Worm (Caenorhabditis elegans) whole organism, mixed stage, embryonic: ENCODE measurements around the gene bmk-1.
"Not testable (repeated sequence)": the region's sequence is repeated elsewhere in the genome, so short reads cannot be mapped to it uniquely, and the experiment has no call there.

Source experiments
- blmp-1 ChIP-seq: fragments of 150-350 bp; optimal IDR thresholded peaks from 2 replicates; lab custom pipeline; 2014; ENCODE audit warnings: missing biosample characterization, missing genetic modification characterization
- ces-1 ChIP-seq: fragments of 150-350 bp; optimal IDR thresholded peaks from 2 replicates; lab custom pipeline; 2014; ENCODE audit warnings: missing biosample characterization, missing genetic modification reagents, missing genetic modification characterization
- flh-1 ChIP-seq: fragments of 200-800 bp; sonication (Bioruptor generic); optimal IDR thresholded peaks from 2 replicates; lab custom pipeline; 2018; ENCODE audit warnings: mild to moderate bottlenecking, missing genetic modification characterization, moderate library complexity, missing compliant biosample characterization
- lin-13 ChIP-seq: fragments of 150-350 bp; optimal IDR thresholded peaks from 2 replicates; lab custom pipeline; 2014; ENCODE audit warnings: missing biosample characterization, missing genetic modification characterization
- lsy-2 ChIP-seq: fragments of 150-350 bp; optimal IDR thresholded peaks from 2 replicates; lab custom pipeline; 2014; ENCODE audit warnings: missing biosample characterization, missing genetic modification characterization
- mep-1 ChIP-seq: fragments of 150-350 bp; optimal IDR thresholded peaks from 2 replicates; lab custom pipeline; 2017; ENCODE audit warnings: missing biosample characterization, missing genetic modification reagents, missing genetic modification characterization, inconsistent platforms
- pha-4 ChIP-seq: fragments of 150-350 bp; optimal IDR thresholded peaks from 2 replicates; lab custom pipeline; 2018; ENCODE audit warnings: missing biosample characterization, missing genetic modification reagents, missing genetic modification characterization
- sem-2 ChIP-seq: fragments of 200-800 bp; sonication (Bioruptor generic); optimal IDR thresholded peaks from 2 replicates; lab custom pipeline; 2018; ENCODE audit warnings: mild to moderate bottlenecking, missing genetic modification characterization, missing compliant biosample characterization
- tbx-8 ChIP-seq: fragments of 200-800 bp; sonication (Bioruptor generic); optimal IDR thresholded peaks from 2 replicates; lab custom pipeline; 2018; ENCODE audit warnings: mild to moderate bottlenecking, missing genetic modification characterization, moderate library complexity, missing compliant biosample characterization
- unc-62 ChIP-seq: fragments of 150-350 bp; optimal IDR thresholded peaks from 2 replicates; lab custom pipeline; 2014; ENCODE audit warnings: missing biosample characterization, missing genetic modification reagents, missing genetic modification characterization
- zip-8 ChIP-seq: fragments of 150-350 bp; optimal IDR thresholded peaks from 2 replicates; lab custom pipeline; 2014; ENCODE audit warnings: missing biosample characterization, missing genetic modification characterization

DNA sequence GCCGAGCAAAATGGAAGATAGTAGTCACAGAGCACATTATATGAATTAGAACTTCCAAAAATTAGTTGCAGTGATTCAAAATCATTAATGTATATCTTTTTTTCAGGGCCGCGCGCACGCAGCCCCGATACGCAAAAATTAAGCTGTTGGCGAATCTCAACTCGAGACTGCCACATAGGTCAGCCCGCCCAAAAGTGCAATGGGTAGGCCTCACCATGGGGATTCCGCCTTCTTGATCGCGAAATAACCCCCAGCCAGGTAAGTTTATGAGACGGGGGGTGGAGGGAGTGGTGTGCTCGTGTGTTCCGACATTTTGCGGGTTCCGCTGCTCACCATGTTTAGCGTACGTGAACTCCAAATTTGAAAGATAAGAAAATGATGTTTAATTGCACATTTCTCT lies 6.3 kb upstream of the bmk-1 start, which contains the start of gene F08H9.3:
- not testable (repeated sequence) for TF ChIP-seq blmp-1; lin-13 (tag; lab: Kevin White, UChicago); flh-1 (GFP tag; lab: Kevin White, UChicago); zip-8; pha-4 (tag; lab: Kevin White, UChicago); mep-1 (tag; lab: Kevin White, UChicago); tbx-8 (GFP tag; lab: Kevin White, UChicago); unc-62 (GFP tag; lab: Kevin White, UChicago); lsy-2 (tag; lab: Kevin White, UChicago); ces-1; sem-2 (GFP tag; lab: Kevin White, UChicago)
